Fruit fly (Drosophila melanogaster): Measurements from ENCODE around the gene CG5800.
A peak's percentile ranks its signal among the peaks of the same experiment; 100 is the strongest.

The CG5800 gene

DNA sequence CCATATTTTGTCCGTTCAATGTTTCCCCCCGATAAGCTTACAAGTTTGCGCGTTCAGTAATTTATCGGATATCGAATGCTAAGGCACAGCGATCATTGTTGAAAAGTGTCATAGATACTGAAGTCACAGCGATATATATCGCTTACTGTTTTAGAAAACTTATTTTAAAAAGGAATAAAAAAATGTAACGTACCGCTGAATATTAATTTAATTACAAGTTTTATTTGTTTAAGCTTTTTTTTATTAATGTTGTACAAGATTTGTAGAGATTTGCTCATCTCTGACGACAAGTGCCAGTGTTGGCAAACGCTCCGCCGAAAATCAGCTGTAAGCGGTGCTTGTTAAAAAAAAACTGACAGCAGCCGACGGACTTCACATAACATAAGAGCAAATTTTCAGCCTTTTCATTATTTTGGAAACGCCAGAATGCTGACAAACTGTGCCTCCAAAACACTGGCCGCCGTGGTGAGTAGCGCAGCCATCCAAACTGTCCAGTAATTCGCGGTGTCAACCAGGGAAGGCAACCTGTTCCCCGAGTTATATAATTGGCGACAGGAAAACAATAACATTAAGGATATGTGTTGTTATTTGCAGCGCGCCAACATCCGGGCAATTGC, 4.0 kb upstream of the CG5800 start, which contains the start of the genes corolla and ND-24 (continued):
- TF ChIP-seq GATAe (GFP tag; conservative IDR thresholded peaks at IDR 0.05) (no peak; the same call in 1 of the 2 replicates), CG12391 (tag; optimal IDR thresholded peaks at IDR 0.05) (peak; percentile 92), MESR4 (GFP tag; optimal IDR thresholded peaks at IDR 0.05) (peak; percentile 63), grau (tag; optimal IDR thresholded peaks at IDR 0.05) (peak; percentile 69), CG2202 (tag; optimal IDR thresholded peaks at IDR 0.05) (peak; percentile 41), Bdp1 (GFP tag; optimal IDR thresholded peaks at IDR 0.05) (peak; percentile 71), Dad (GFP tag; optimal IDR thresholded peaks at IDR 0.05) (peak; percentile 71), CG16863 (GFP tag; optimal IDR thresholded peaks at IDR 0.05) (peak; percentile 83), Hey (tag; optimal IDR thresholded peaks at IDR 0.05) (no peak), CG17612 (GFP tag; IDR thresholded peaks at IDR 0.05) (peak; percentile 79), CG6254 (GFP tag; optimal IDR thresholded peaks at IDR 0.05) (peak; percentile 17), nau (GFP tag; optimal IDR thresholded peaks at IDR 0.05) (peak; percentile 44), trh (GFP tag; optimal IDR thresholded peaks at IDR 0.05) (peak; percentile 80), CG14965 (GFP tag; optimal IDR thresholded peaks at IDR 0.05; ENCODE audit: borderline replicate concordance) (no peak), NfI (GFP tag; optimal IDR thresholded peaks at IDR 0.05) (peak; percentile 81), jigr1 (GFP tag; IDR thresholded peaks at IDR 0.05) (peak; percentile 57; the same call in 2 of the 3 replicates), cwo (GFP tag; optimal IDR thresholded peaks at IDR 0.05) (peak; percentile 29), CG8765 (GFP tag; IDR thresholded peaks at IDR 0.05) (peak; percentile 78; the same call in 1 of the 2 replicates), CG7786 (GFP tag; optimal IDR thresholded peaks at IDR 0.05) (peak; percentile 77), caup (GFP tag; optimal IDR thresholded peaks at IDR 0.05; ENCODE audit: severe bottlenecking) (peak; percentile 78), CG15073 (GFP tag; optimal IDR thresholded peaks at IDR 0.05) (no peak), Ssrp (tag; optimal IDR thresholded peaks at IDR 0.05) (peak; percentile 80), nom (GFP tag; optimal IDR thresholded peaks at IDR 0.05) (peak; percentile 31), slbo (GFP tag; IDR thresholded peaks at IDR 0.05) (peak; percentile 95), CG9727 (GFP tag; optimal IDR thresholded peaks at IDR 0.05) (peak; percentile 86), YL-1 (GFP tag; optimal IDR thresholded peaks at IDR 0.05) (peak; percentile 17), cad (GFP tag; optimal IDR thresholded peaks at IDR 0.05) (no peak), fu2 (GFP tag; optimal IDR thresholded peaks at IDR 0.05) (peak; percentile 71), CG13123 (GFP tag; optimal IDR thresholded peaks at IDR 0.05) (peak; percentile 76), CG10431 (GFP tag; optimal IDR thresholded peaks at IDR 0.05) (no peak), her (GFP tag; optimal IDR thresholded peaks at IDR 0.05) (peak; percentile 26), CG31441 (GFP tag; IDR thresholded peaks at IDR 0.05) (no peak; the same call in none of the 2 replicates), chn (GFP tag; optimal IDR thresholded peaks at IDR 0.05) (peak; percentile 86), lab (GFP tag; optimal IDR thresholded peaks at IDR 0.05) (no peak), CG7987 (GFP tag; optimal IDR thresholded peaks at IDR 0.05) (peak; percentile 31), sob (GFP tag; IDR thresholded peaks at IDR 0.05) (peak; percentile 93), run (tag; optimal IDR thresholded peaks at IDR 0.05) (no peak), HHEX (GFP tag; optimal IDR thresholded peaks at IDR 0.05) (peak; percentile 59), pita (GFP tag; optimal IDR thresholded peaks at IDR 0.05) (no peak), Pdp1 (GFP tag; optimal IDR thresholded peaks at IDR 0.05) (peak; percentile 86 to 90), sens-2 (GFP tag; IDR thresholded peaks at IDR 0.05) (peak; percentile 48; the same call in 1 of the 2 replicates), jumu (GFP tag; optimal IDR thresholded peaks at IDR 0.05) (peak; percentile 82), lola (GFP tag; optimal IDR thresholded peaks at IDR 0.05) (peak in 1 of 3 experiments; percentile 75), schlank (tag; optimal IDR thresholded peaks at IDR 0.05) (no peak), gce (GFP tag; IDR thresholded peaks at IDR 0.05) (peak; percentile 59; the same call in 1 of the 3 replicates), Deaf1 (tag; optimal IDR thresholded peaks at IDR 0.05) (no peak), CG11560 (tag; IDR thresholded peaks at IDR 0.05) (peak; percentile 96), Oaz (GFP tag; IDR thresholded peaks at IDR 0.05) (peak; percentile 62), onecut (GFP tag; IDR thresholded peaks at IDR 0.05) (peak; percentile 40; the same call in 1 of the 2 replicates)
